Fruit fly (Drosophila melanogaster): ENCODE data around the gene PGRP-SB2.

Gene PGRP-SB2

DNA sequence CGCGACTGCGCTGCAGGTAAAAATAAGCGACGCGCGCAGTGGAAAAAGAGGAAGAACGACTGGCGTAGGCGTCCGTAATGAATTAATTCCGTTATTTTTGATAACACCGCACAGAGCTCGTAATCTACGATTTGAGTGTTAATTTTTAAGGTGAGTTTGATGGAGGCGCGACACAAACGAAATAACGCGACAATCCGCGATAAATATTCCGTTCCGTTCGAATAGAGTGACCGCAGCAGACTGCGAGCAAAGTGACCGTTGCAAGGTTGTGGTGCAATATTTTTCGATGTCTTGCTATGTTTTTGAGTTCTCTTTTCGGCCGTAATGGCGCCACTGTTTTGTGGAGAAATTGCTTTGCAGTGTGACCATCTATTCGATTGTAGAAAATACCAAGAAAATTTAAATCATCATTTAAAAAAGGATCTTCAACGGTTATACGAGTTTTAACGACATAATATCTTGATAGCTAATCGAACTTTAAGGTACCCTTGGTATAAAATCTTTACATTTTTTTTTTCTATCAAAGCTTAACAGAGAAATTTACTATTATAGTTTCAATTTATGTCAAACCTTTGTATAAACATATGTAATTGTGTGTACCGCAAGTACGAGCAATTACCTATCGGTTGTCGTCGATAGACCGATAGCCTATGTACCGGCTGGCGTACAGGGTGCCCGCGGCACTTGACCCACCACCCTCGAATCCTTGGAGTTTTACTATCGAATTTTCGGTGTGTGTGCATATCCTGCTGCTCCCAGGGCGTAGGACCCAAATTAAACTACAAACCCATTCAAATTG lies 14.7 kb upstream of the PGRP-SB2 start, which contains the start of the genes CG43954, Lasp and Dab (continued):
- TF ChIP-seq CG13287 (GFP tag; IDR thresholded peaks at IDR 0.05; ENCODE audit: partially characterized antibody) (peak; percentile 56), CG7963 (GFP tag; IDR thresholded peaks at IDR 0.05; ENCODE audit: partially characterized antibody) (0 out of 3 replicates have a peak, but pooled peaks have one; percentile 14), CG6854 (GFP tag; optimal IDR thresholded peaks at IDR 0.05) (peak; percentile 59), CG1603 (tag; optimal IDR thresholded peaks at IDR 0.05) (peak; percentile 77), pita (GFP tag; optimal IDR thresholded peaks at IDR 0.05) (peak; percentile 10), CG30020 (tag; optimal IDR thresholded peaks at IDR 0.05) (peak; percentile 61), CG3163 (GFP tag; optimal IDR thresholded peaks at IDR 0.05) (peak; percentile 28), ato (GFP tag; IDR thresholded peaks at IDR 0.05; ENCODE audit: partially characterized antibody) (peak; percentile 49), CG7839 (tag; optimal IDR thresholded peaks at IDR 0.05) (peak; percentile 9), pb (GFP tag; optimal IDR thresholded peaks at IDR 0.05) (no peak), H2.0 (GFP tag; IDR thresholded peaks at IDR 0.05) (peak; percentile 44; the same call in 1 of the 2 replicates), CG12659 (GFP tag; optimal IDR thresholded peaks at IDR 0.05) (peak; percentile 59), MTF-1 (GFP tag; optimal IDR thresholded peaks at IDR 0.05; ENCODE audit: borderline replicate concordance) (peak; percentile 85), nmo (GFP tag; optimal IDR thresholded peaks at IDR 0.05) (peak; percentile 51), CG10267 (tag; optimal IDR thresholded peaks at IDR 0.05) (peak; percentile 47), CrebB (tag; optimal IDR thresholded peaks at IDR 0.05) (peak; percentile 62), org-1 (GFP tag; optimal IDR thresholded peaks at IDR 0.05) (peak; percentile 41), NC2β (GFP tag; optimal IDR thresholded peaks at IDR 0.05) (no peak), CG4730 (GFP tag; IDR thresholded peaks at IDR 0.05) (no peak), da (GFP tag; optimal IDR thresholded peaks at IDR 0.05) (no peak), Abd-B (GFP tag; optimal IDR thresholded peaks at IDR 0.05) (no peak), CG33213 (GFP tag; optimal IDR thresholded peaks at IDR 0.05) (peak; percentile 90), sens (GFP tag) (peak; percentile 69), CG31365 (tag; optimal IDR thresholded peaks at IDR 0.05) (peak; percentile 32), CG1233 (GFP tag; optimal IDR thresholded peaks at IDR 0.05) (peak; percentile 16), CG16813 (GFP tag; IDR thresholded peaks at IDR 0.05; ENCODE audit: partially characterized antibody) (peak; percentile 52; the same call in 1 of the 3 replicates), CG13894 (tag; optimal IDR thresholded peaks at IDR 0.05) (peak; percentile 43), slp2 (GFP tag; optimal IDR thresholded peaks at IDR 0.05) (no peak), Doc3 (GFP tag; IDR thresholded peaks at IDR 0.05; ENCODE audit: partially characterized antibody) (peak; percentile 43; the same call in 1 of the 3 replicates), CG11247 (GFP tag; IDR thresholded peaks at IDR 0.05) (peak; percentile 57), cwo (GFP tag; optimal IDR thresholded peaks at IDR 0.05) (peak; percentile 2), CG12071 (GFP tag; optimal IDR thresholded peaks at IDR 0.05) (peak; percentile 3), run (tag; optimal IDR thresholded peaks at IDR 0.05) (peak; percentile 25), Dll (GFP tag; IDR thresholded peaks at IDR 0.05; ENCODE audit: partially characterized antibody) (peak; percentile 71), CG31388 (GFP tag; optimal IDR thresholded peaks at IDR 0.05) (no peak), grau (tag; optimal IDR thresholded peaks at IDR 0.05) (peak; percentile 29), sens-2 (GFP tag; IDR thresholded peaks at IDR 0.05) (no peak), CG4424 (GFP tag; optimal IDR thresholded peaks at IDR 0.05) (peak; percentile 16), Chrac-16 (GFP tag; optimal IDR thresholded peaks at IDR 0.05) (peak; percentile 10), CG8924 (tag; optimal IDR thresholded peaks at IDR 0.05) (peak; percentile 37), Sry-δ (GFP tag; optimal IDR thresholded peaks at IDR 0.05) (peak; percentile 49), Lpt (GFP tag; optimal IDR thresholded peaks at IDR 0.05) (no peak), CG8089 (GFP tag; optimal IDR thresholded peaks at IDR 0.05) (peak; percentile 25), onecut (GFP tag; IDR thresholded peaks at IDR 0.05) (peak; percentile 37; the same call in 1 of the 2 replicates), CG13123 (GFP tag; optimal IDR thresholded peaks at IDR 0.05) (peak; percentile 2), Fer1 (GFP tag; optimal IDR thresholded peaks at IDR 0.05) (peak; percentile 59), fd96Cb (tag; optimal IDR thresholded peaks at IDR 0.05) (no peak), HLH4C (GFP tag; IDR thresholded peaks at IDR 0.05; ENCODE audit: partially characterized antibody) (peak; percentile 60; the same call in 1 of the 3 replicates)
